Worm (Caenorhabditis elegans) whole organism, mixed stage, embryonic: ENCODE results near the gene Y54F10BM.23.

Experiments used
- M03D4.4 ChIP-seq: sonication (generic microtip); optimal IDR thresholded peaks from 2 replicates; lab custom pipeline; 2017; ENCODE audit warnings: mild to moderate bottlenecking, missing genetic modification characterization, missing compliant biosample characterization
- bed-3 ChIP-seq: fragments of 200-800 bp; sonication (Bioruptor generic); optimal IDR thresholded peaks from 3 replicates; lab custom pipeline; 2018; ENCODE audit warnings: mild to moderate bottlenecking, missing genetic modification characterization, moderate library complexity, missing compliant biosample characterization
- blmp-1 ChIP-seq: fragments of 150-350 bp; optimal IDR thresholded peaks from 2 replicates; lab custom pipeline; 2014; ENCODE audit warnings: missing biosample characterization, missing genetic modification characterization
- ceh-43 ChIP-seq: fragments of 200-800 bp; sonication (Bioruptor generic); optimal IDR thresholded peaks from 2 replicates; lab custom pipeline; 2018; ENCODE audit warnings: mild to moderate bottlenecking, missing genetic modification characterization, moderate library complexity, missing compliant biosample characterization
- ceh-83 ChIP-seq: fragments of 200-800 bp; sonication (Bioruptor generic); optimal IDR thresholded peaks from 2 replicates; lab custom pipeline; 2018; ENCODE audit warnings: mild to moderate bottlenecking, missing genetic modification characterization, missing compliant biosample characterization
- cnd-1 ChIP-seq: fragments of 200-800 bp; sonication (Bioruptor generic); optimal IDR thresholded peaks from 2 replicates; lab custom pipeline; 2018; ENCODE audit warnings: mild to moderate bottlenecking, missing genetic modification characterization, missing compliant biosample characterization
- drap-1 ChIP-seq: fragments of 200-800 bp; sonication (Bioruptor generic); optimal IDR thresholded peaks from 3 replicates; lab custom pipeline; 2018; ENCODE audit warnings: mild to moderate bottlenecking, missing genetic modification characterization, missing compliant biosample characterization
- elt-1 ChIP-seq: sonication (generic microtip); optimal IDR thresholded peaks from 2 replicates; lab custom pipeline; 2017; ENCODE audit warnings: missing genetic modification characterization, mild to moderate bottlenecking, missing compliant biosample characterization, antibody characterized with exemption, moderate library complexity, borderline replicate concordance; ENCODE audit not compliant: insufficient read depth
- elt-3 ChIP-seq: fragments of 150-350 bp; optimal IDR thresholded peaks from 2 replicates; lab custom pipeline; 2014; ENCODE audit warnings: missing biosample characterization, missing genetic modification characterization
- flh-1 ChIP-seq: fragments of 200-800 bp; sonication (Bioruptor generic); optimal IDR thresholded peaks from 2 replicates; lab custom pipeline; 2018; ENCODE audit warnings: mild to moderate bottlenecking, missing genetic modification characterization, moderate library complexity, missing compliant biosample characterization
- ham-2 ChIP-seq: fragments of 200-800 bp; sonication (Bioruptor generic); optimal IDR thresholded peaks from 2 replicates; lab custom pipeline; 2018; ENCODE audit warnings: mild to moderate bottlenecking, missing genetic modification characterization, missing compliant biosample characterization
- hlh-1 ChIP-seq: fragments of 150-350 bp; optimal IDR thresholded peaks from 2 replicates; lab custom pipeline; 2014; ENCODE audit warnings: missing biosample characterization, missing genetic modification reagents, missing genetic modification characterization
- lin-13 ChIP-seq: fragments of 150-350 bp; optimal IDR thresholded peaks from 2 replicates; lab custom pipeline; 2014; ENCODE audit warnings: missing biosample characterization, missing genetic modification characterization
- lin-32 ChIP-seq: fragments of 200-800 bp; sonication (Bioruptor generic); optimal IDR thresholded peaks from 2 replicates; lab custom pipeline; 2018; ENCODE audit warnings: mild to moderate bottlenecking, missing genetic modification characterization, missing compliant biosample characterization
- mab-5 ChIP-seq: fragments of 150-350 bp; optimal IDR thresholded peaks from 2 replicates; lab custom pipeline; 2014; ENCODE audit warnings: missing biosample characterization, missing genetic modification characterization
- mep-1 ChIP-seq: fragments of 150-350 bp; optimal IDR thresholded peaks from 2 replicates; lab custom pipeline; 2017; ENCODE audit warnings: missing biosample characterization, missing genetic modification reagents, missing genetic modification characterization, inconsistent platforms
- mls-2 ChIP-seq: sonication (generic microtip); optimal IDR thresholded peaks from 2 replicates; lab custom pipeline; 2016; ENCODE audit warnings: mild to moderate bottlenecking, missing genetic modification characterization, moderate library complexity, missing compliant biosample characterization
- nhr-12 ChIP-seq: fragments of 150-350 bp; optimal IDR thresholded peaks from 2 replicates; lab custom pipeline; 2014; ENCODE audit warnings: missing biosample characterization, missing genetic modification characterization
- nhr-2 ChIP-seq: fragments of 150-350 bp; optimal IDR thresholded peaks from 2 replicates; lab custom pipeline; 2014; ENCODE audit warnings: missing biosample characterization, missing genetic modification characterization
- nhr-237 ChIP-seq: fragments of 150-350 bp; optimal IDR thresholded peaks from 2 replicates; lab custom pipeline; 2014; ENCODE audit warnings: missing biosample characterization, missing genetic modification characterization
- nhr-28 ChIP-seq: fragments of 150-350 bp; optimal IDR thresholded peaks from 2 replicates; lab custom pipeline; 2014; ENCODE audit warnings: missing biosample characterization, missing genetic modification characterization
- pha-4 ChIP-seq: fragments of 150-350 bp; optimal IDR thresholded peaks from 2 replicates; lab custom pipeline; 2018; ENCODE audit warnings: missing biosample characterization, missing genetic modification reagents, missing genetic modification characterization
- sem-2 ChIP-seq: fragments of 200-800 bp; sonication (Bioruptor generic); optimal IDR thresholded peaks from 2 replicates; lab custom pipeline; 2018; ENCODE audit warnings: mild to moderate bottlenecking, missing genetic modification characterization, missing compliant biosample characterization
- sptf-1 ChIP-seq: sonication (generic microtip); optimal IDR thresholded peaks from 2 replicates; lab custom pipeline; 2017; ENCODE audit warnings: mild to moderate bottlenecking, missing genetic modification characterization, moderate library complexity, missing compliant biosample characterization
- tbx-8 ChIP-seq: fragments of 200-800 bp; sonication (Bioruptor generic); optimal IDR thresholded peaks from 2 replicates; lab custom pipeline; 2018; ENCODE audit warnings: mild to moderate bottlenecking, missing genetic modification characterization, moderate library complexity, missing compliant biosample characterization
- unc-120 ChIP-seq: sonication (generic microtip); optimal IDR thresholded peaks from 2 replicates; lab custom pipeline; 2017; ENCODE audit warnings: missing genetic modification characterization, missing compliant biosample characterization; ENCODE audit not compliant: poor library complexity, severe bottlenecking
- unc-39 ChIP-seq: fragments of 150-350 bp; optimal IDR thresholded peaks from 2 replicates; lab custom pipeline; 2014; ENCODE audit warnings: missing biosample characterization, missing genetic modification characterization
- unc-62 ChIP-seq: fragments of 150-350 bp; optimal IDR thresholded peaks from 2 replicates; lab custom pipeline; 2014; ENCODE audit warnings: missing biosample characterization, missing genetic modification reagents, missing genetic modification characterization
- ztf-11 ChIP-seq: fragments of 150-350 bp; optimal IDR thresholded peaks from 2 replicates; lab custom pipeline; 2014; ENCODE audit warnings: missing biosample characterization, missing genetic modification characterization

The Y54F10BM.23 gene

DNA sequence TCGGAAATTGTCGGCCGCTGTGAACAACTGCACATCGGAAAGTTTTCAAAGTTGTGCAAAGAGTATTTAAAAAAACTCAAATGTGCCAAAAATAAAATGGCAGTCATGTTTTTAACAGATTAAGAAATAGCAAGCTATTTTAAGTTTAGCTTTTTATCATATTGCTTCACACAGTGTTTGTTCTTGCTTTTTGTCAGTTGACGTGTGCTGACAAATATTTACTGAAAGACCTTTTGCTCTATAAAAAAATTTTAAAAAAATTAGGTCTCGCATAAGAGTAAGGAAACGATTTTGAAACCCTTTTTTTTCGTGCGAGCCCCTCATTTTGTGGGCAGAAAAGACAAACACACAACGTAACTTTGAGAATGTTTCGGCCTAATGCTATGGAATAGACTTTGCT lies 23.8 kb downstream of the Y54F10BM.23 start, which contains the start of gene fbxa-71:
Gene fbxa-71 (plus strand): TSS at position 301 of the 400 bp plus-strand sequence.
- TF ChIP-seq ham-2 (GFP tag; lab: Kevin White, UChicago), result no peak
- TF ChIP-seq ceh-43, result no peak
- no peak for TF ChIP-seq unc-62
- TF ChIP-seq drap-1 (GFP tag; lab: Kevin White, UChicago), result no peak
- no peak for TF ChIP-seq unc-39
- TF ChIP-seq mab-5 (tag; lab: Kevin White, UChicago), result no peak
- TF ChIP-seq elt-1 (tag; lab: Kevin White, UChicago), result no peak
- TF ChIP-seq M03D4.4 (tag; lab: Kevin White, UChicago), result no peak
- TF ChIP-seq mls-2 (tag; lab: Kevin White, UChicago), result no peak
- no peak for TF ChIP-seq ztf-11 (tag; lab: Kevin White, UChicago)
- TF ChIP-seq bed-3 (GFP tag; lab: Kevin White, UChicago), result no peak
- TF ChIP-seq nhr-12 (tag; lab: Kevin White, UChicago), result no peak
- TF ChIP-seq unc-120 (tag; lab: Kevin White, UChicago), result no peak
- TF ChIP-seq elt-3 (tag; lab: Kevin White, UChicago), result no peak
- TF ChIP-seq sem-2 (GFP tag; lab: Kevin White, UChicago), result no peak
- no peak for TF ChIP-seq ceh-83 (GFP tag; lab: Kevin White, UChicago)
- no peak for TF ChIP-seq lin-13 (tag; lab: Kevin White, UChicago)
- TF ChIP-seq nhr-28, result no peak
- no peak for TF ChIP-seq hlh-1
- TF ChIP-seq, all 35 proteins: peak for 0

DNA sequence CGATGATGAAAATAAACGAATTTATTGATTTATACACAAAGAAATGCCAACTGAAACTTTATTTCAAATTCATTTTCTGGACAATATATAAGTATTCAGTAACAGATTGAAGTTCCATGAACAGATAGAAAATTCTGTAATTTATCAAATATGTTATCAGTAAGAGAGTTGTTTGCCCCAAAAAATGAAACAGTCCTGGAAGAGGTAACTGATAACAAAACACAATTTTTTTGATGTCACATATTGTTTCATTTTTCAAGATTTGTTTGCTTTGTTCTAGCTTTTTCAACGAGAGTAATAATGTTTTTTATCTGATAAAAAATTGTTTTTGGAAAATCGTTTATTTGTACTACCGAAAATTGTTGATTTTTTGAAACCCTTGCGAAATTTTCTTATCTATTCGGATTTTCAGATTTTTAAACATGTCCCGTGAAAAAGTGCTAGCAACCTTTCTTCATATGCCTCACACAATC lies 26.3 kb downstream of the Y54F10BM.23 start, which contains the start of gene fbxa-73:
Gene fbxa-73 (plus strand): TSS at position 423 of the 473 bp plus-strand sequence.
- TF ChIP-seq nhr-237, result no peak
- no peak for TF ChIP-seq nhr-2 (tag; lab: Kevin White, UChicago)
- TF ChIP-seq ztf-11 (tag; lab: Kevin White, UChicago), result no peak
- no peak for TF ChIP-seq lin-32 (GFP tag; lab: Kevin White, UChicago)
- TF ChIP-seq sem-2 (GFP tag; lab: Kevin White, UChicago), result no peak
- TF ChIP-seq mls-2 (tag; lab: Kevin White, UChicago), result no peak
- TF ChIP-seq blmp-1 (tag; lab: Kevin White, UChicago), result no peak
- TF ChIP-seq cnd-1 (tag; lab: Kevin White, UChicago), result no peak
- TF ChIP-seq unc-120 (tag; lab: Kevin White, UChicago), result no peak

DNA sequence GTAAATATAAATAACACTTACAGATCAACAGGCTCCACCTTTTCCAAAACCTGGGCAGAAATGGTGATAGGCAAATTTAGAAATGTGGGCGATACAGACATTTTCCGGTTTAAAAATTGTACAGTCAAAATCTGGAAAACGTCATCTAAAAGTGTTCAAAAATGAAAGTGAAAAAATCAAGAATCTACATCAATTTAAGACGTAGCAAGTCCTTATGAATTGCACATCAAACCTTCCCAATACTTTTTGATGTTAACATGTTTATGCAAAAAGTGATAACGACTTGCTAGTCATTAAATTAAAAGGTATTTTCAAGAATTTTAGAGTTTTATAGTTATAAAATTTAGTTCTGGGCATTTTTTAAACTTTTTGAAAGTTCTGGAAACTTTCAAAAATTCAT lies 28.0 kb downstream of the Y54F10BM.23 start, which contains the start of gene fbxa-7:
Gene fbxa-7 (minus strand): TSS at position 101 of the 400 bp plus-strand sequence.
- TF ChIP-seq unc-62 (no peak), elt-3 (tag; lab: Kevin White, UChicago) (no peak), elt-1 (tag; lab: Kevin White, UChicago) (no peak), ceh-43 (no peak), pha-4 (no peak), nhr-12 (tag; lab: Kevin White, UChicago) (no peak), tbx-8 (GFP tag; lab: Kevin White, UChicago) (no peak), ham-2 (GFP tag; lab: Kevin White, UChicago) (no peak), flh-1 (GFP tag; lab: Kevin White, UChicago) (no peak), lin-13 (tag; lab: Kevin White, UChicago) (no peak), ceh-83 (GFP tag; lab: Kevin White, UChicago) (no peak), ztf-11 (tag; lab: Kevin White, UChicago) (no peak), sptf-1 (tag; lab: Kevin White, UChicago) (no peak), nhr-2 (tag; lab: Kevin White, UChicago) (no peak), lin-32 (GFP tag; lab: Kevin White, UChicago) (no peak)

DNA sequence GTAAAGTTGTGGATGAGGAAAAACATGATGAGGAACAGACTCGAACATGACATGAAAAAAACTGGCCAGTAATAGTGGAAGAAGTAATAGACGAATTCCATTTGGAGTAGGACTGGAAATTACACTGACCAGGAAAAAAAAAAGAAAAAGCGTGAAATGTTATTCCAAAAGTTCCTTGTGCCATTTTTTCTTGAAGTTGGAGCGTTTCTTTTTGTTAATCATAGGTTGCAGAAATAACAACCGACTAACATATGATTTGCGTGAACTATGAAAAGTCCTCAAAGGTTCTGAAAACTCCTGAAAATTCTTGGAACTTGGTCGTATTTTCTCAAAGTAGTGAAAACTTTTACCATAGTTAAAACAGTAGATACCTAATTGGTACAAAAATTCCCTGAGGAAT lies 33.6 kb downstream of the Y54F10BM.23 start, which contains the start of gene srd-67:
Gene srd-67 (minus strand): TSS at position 101 of the 400 bp plus-strand sequence.
- no peak for TF ChIP-seq unc-120 (tag; lab: Kevin White, UChicago)
- no peak for TF ChIP-seq elt-3 (tag; lab: Kevin White, UChicago)
- TF ChIP-seq nhr-237, result no peak
- no peak for TF ChIP-seq ztf-11 (tag; lab: Kevin White, UChicago)
- no peak for TF ChIP-seq sem-2 (GFP tag; lab: Kevin White, UChicago)
- no peak for TF ChIP-seq unc-62
- TF ChIP-seq cnd-1 (tag; lab: Kevin White, UChicago), result no peak
- no peak for TF ChIP-seq ceh-83 (GFP tag; lab: Kevin White, UChicago)
- TF ChIP-seq lin-32 (GFP tag; lab: Kevin White, UChicago), result no peak
- TF ChIP-seq flh-1 (GFP tag; lab: Kevin White, UChicago), result no peak
- TF ChIP-seq M03D4.4 (tag; lab: Kevin White, UChicago), result no peak
- TF ChIP-seq mep-1 (tag; lab: Kevin White, UChicago), result no peak
- no peak for TF ChIP-seq blmp-1 (tag; lab: Kevin White, UChicago)
- TF ChIP-seq unc-39, result no peak
